Worm (Caenorhabditis elegans) whole organism, young adult: ENCODE results near the gene cyc-2.2.

Source experiments
- B0019.2 ChIP-seq: fragments of 200-800 bp; sonication (Bioruptor generic); conservative IDR thresholded peaks from 2 replicates; pipeline ENCODE4 v1.3.6; 2022; ENCODE audit warnings: missing genetic modification reagents, missing genetic modification characterization, missing compliant biosample characterization
- F10E7.11 ChIP-seq: sonication (generic microtip); optimal IDR thresholded peaks from 2 replicates; lab custom pipeline; 2017; ENCODE audit warnings: mild to moderate bottlenecking, missing genetic modification characterization, moderate library complexity, missing compliant biosample characterization
- F49E8.2 ChIP-seq: sonication (generic microtip); optimal IDR thresholded peaks from 3 replicates; lab custom pipeline; 2017; ENCODE audit warnings: missing genetic modification characterization, mild to moderate bottlenecking, missing compliant biosample characterization, antibody characterized with exemption, moderate library complexity; ENCODE audit not compliant: insufficient read depth
- F57C9.4 ChIP-seq: sonication (generic microtip); optimal IDR thresholded peaks from 2 replicates; lab custom pipeline; 2017; ENCODE audit warnings: mild to moderate bottlenecking, missing genetic modification characterization, missing compliant biosample characterization
- T07F8.4 ChIP-seq: sonication (generic microtip); optimal IDR thresholded peaks from 2 replicates; lab custom pipeline; 2016; ENCODE audit warnings: mild to moderate bottlenecking, missing genetic modification characterization, moderate library complexity, missing compliant biosample characterization
- Y56A3A.18 ChIP-seq: fragments of 200-800 bp; sonication (Bioruptor generic); IDR thresholded peaks from 2 replicates; pipeline ENCODE4 v1.3.6; 2022; ENCODE audit warnings: missing genetic modification reagents, missing genetic modification characterization, missing compliant biosample characterization
- Y67H2A.10 ChIP-seq: fragments of 200-800 bp; sonication (Bioruptor generic); conservative IDR thresholded peaks from 2 replicates; pipeline ENCODE4 v1.3.6; 2022; ENCODE audit warnings: missing genetic modification reagents, missing genetic modification characterization, missing compliant biosample characterization
- athp-1 ChIP-seq: sonication (generic microtip); optimal IDR thresholded peaks from 2 replicates; lab custom pipeline; 2017; ENCODE audit warnings: mild to moderate bottlenecking, missing genetic modification characterization, missing compliant biosample characterization
- bed-1 ChIP-seq: fragments of 200-800 bp; sonication (Bioruptor generic); IDR thresholded peaks from 2 replicates; pipeline ENCODE4 v1.3.6; 2022; ENCODE audit warnings: missing genetic modification reagents, missing genetic modification characterization, missing compliant biosample characterization
- ccch-3 ChIP-seq: fragments of 200-800 bp; sonication (Bioruptor generic); optimal IDR thresholded peaks from 2 replicates; lab custom pipeline; 2018; ENCODE audit warnings: mild to moderate bottlenecking, missing genetic modification characterization, missing compliant biosample characterization
- cebp-1 ChIP-seq, 2 experiments: fragments of 200-800 bp in 1 of 2; sonication (Bioruptor generic) in 1 of 2; sonication (generic microtip) in 1 of 2; IDR thresholded peaks in 1 of 2; optimal IDR thresholded peaks in 1 of 2; 2 replicates each; pipeline versions ENCODE4 v1.3.6 to Lab custom; 2017 to 2022; ENCODE audit warnings: missing compliant biosample characterization in 2 of 2, missing genetic modification characterization in 2 of 2, mild to moderate bottlenecking in 1 of 2, missing genetic modification reagents in 1 of 2, moderate library complexity in 1 of 2
- ceh-100 ChIP-seq: fragments of 200-800 bp; sonication (Bioruptor generic); IDR thresholded peaks from 2 replicates; pipeline ENCODE4 v1.3.6; 2022; ENCODE audit warnings: missing genetic modification reagents, missing genetic modification characterization, missing compliant biosample characterization
- ceh-40 ChIP-seq: fragments of 200-800 bp; sonication (Bioruptor generic); IDR thresholded peaks from 2 replicates; pipeline ENCODE4 v1.3.6; 2022; ENCODE audit warnings: missing genetic modification characterization, missing compliant biosample characterization
- ceh-91 ChIP-seq: fragments of 200-800 bp; sonication (Bioruptor generic); IDR thresholded peaks from 2 replicates; pipeline ENCODE4 v1.3.6; 2022; ENCODE audit warnings: missing genetic modification reagents, missing genetic modification characterization, missing compliant biosample characterization
- dpff-1 ChIP-seq: sonication (generic microtip); optimal IDR thresholded peaks from 2 replicates; lab custom pipeline; 2017; ENCODE audit warnings: mild to moderate bottlenecking, missing genetic modification characterization, missing compliant biosample characterization
- dpl-1 ChIP-seq: fragments of 150-350 bp; optimal IDR thresholded peaks from 2 replicates; lab custom pipeline; 2014; ENCODE audit warnings: missing biosample characterization, missing genetic modification reagents, missing genetic modification characterization
- egl-18 ChIP-seq: fragments of 200-800 bp; sonication (Bioruptor generic); IDR thresholded peaks from 2 replicates; pipeline ENCODE4 v1.3.6; 2022; ENCODE audit warnings: missing genetic modification reagents, missing genetic modification characterization, missing compliant biosample characterization
- egl-44 ChIP-seq: fragments of 200-800 bp; sonication (Bioruptor generic); IDR thresholded peaks from 2 replicates; pipeline ENCODE4 v1.3.6; 2022; ENCODE audit warnings: missing genetic modification reagents, missing genetic modification characterization, missing compliant biosample characterization
- gei-17 ChIP-seq: fragments of 200-800 bp; sonication (Bioruptor generic); optimal IDR thresholded peaks from 2 replicates; lab custom pipeline; 2018; ENCODE audit warnings: mild to moderate bottlenecking, missing genetic modification characterization, missing compliant biosample characterization
- hmg-1.2 ChIP-seq: fragments of 200-800 bp; sonication (Bioruptor generic); IDR thresholded peaks from 2 replicates; pipeline ENCODE4 v1.3.6; 2022; ENCODE audit warnings: missing genetic modification reagents, missing genetic modification characterization, missing compliant biosample characterization
- hmg-20 ChIP-seq: fragments of 200-800 bp; sonication (Bioruptor generic); IDR thresholded peaks from 2 replicates; pipeline ENCODE4 v1.3.6; 2022; ENCODE audit warnings: missing genetic modification reagents, missing genetic modification characterization, missing compliant biosample characterization
- lin-26 ChIP-seq: fragments of 200-800 bp; sonication (Bioruptor generic); IDR thresholded peaks from 2 replicates; pipeline ENCODE4 v1.3.6; 2022; ENCODE audit warnings: missing genetic modification reagents, missing genetic modification characterization, missing compliant biosample characterization
- lin-40 ChIP-seq: sonication (generic microtip); optimal IDR thresholded peaks from 2 replicates; lab custom pipeline; 2016; ENCODE audit warnings: missing genetic modification characterization, mild to moderate bottlenecking, missing compliant biosample characterization, missing genotype, missing genetic modification reagents
- lir-1 ChIP-seq: fragments of 200-800 bp; sonication (Bioruptor generic); conservative IDR thresholded peaks from 2 replicates; pipeline ENCODE4 v1.3.6; 2022; ENCODE audit warnings: missing genetic modification reagents, missing genetic modification characterization, missing compliant biosample characterization
- madf-3 ChIP-seq: fragments of 200-800 bp; sonication (Bioruptor generic); IDR thresholded peaks from 2 replicates; pipeline ENCODE4 v1.3.6; 2022; ENCODE audit warnings: missing genetic modification reagents, missing genetic modification characterization, missing compliant biosample characterization
- madf-8 ChIP-seq: fragments of 200-800 bp; sonication (Bioruptor generic); conservative IDR thresholded peaks from 2 replicates; pipeline ENCODE4 v1.3.6; 2022; ENCODE audit warnings: missing genetic modification reagents, missing genetic modification characterization, missing compliant biosample characterization
- mcd-1 ChIP-seq: fragments of 200-800 bp; sonication (Bioruptor generic); IDR thresholded peaks from 2 replicates; pipeline ENCODE4 v1.3.6; 2022; ENCODE audit warnings: missing genetic modification reagents, missing genetic modification characterization, missing compliant biosample characterization
- mel-28 ChIP-seq: sonication (generic microtip); optimal IDR thresholded peaks from 2 replicates; lab custom pipeline; 2016; ENCODE audit warnings: borderline replicate concordance, mild to moderate bottlenecking, missing genetic modification characterization, missing compliant biosample characterization
- nfya-2 ChIP-seq: fragments of 200-800 bp; sonication (Bioruptor generic); IDR thresholded peaks from 2 replicates; pipeline ENCODE4 v1.3.6; 2022; ENCODE audit warnings: missing genetic modification reagents, missing genetic modification characterization, missing compliant biosample characterization
- nhr-27 ChIP-seq: fragments of 200-800 bp; sonication (Bioruptor generic); optimal IDR thresholded peaks from 2 replicates; lab custom pipeline; 2018; ENCODE audit warnings: mild to moderate bottlenecking, missing genetic modification characterization, moderate library complexity, missing compliant biosample characterization
- nhr-80 ChIP-seq: sonication (generic microtip); optimal IDR thresholded peaks from 2 replicates; lab custom pipeline; 2016; ENCODE audit warnings: missing genetic modification characterization, missing compliant biosample characterization
- nhr-90 ChIP-seq: sonication (generic microtip); optimal IDR thresholded peaks from 2 replicates; lab custom pipeline; 2016; ENCODE audit warnings: missing genotype, mild to moderate bottlenecking, missing genetic modification characterization, missing compliant biosample characterization
- pbrm-1 ChIP-seq: fragments of 200-800 bp; sonication (Bioruptor generic); IDR thresholded peaks from 2 replicates; pipeline ENCODE4 v1.3.6; 2022; ENCODE audit warnings: missing genetic modification reagents, missing genetic modification characterization, missing compliant biosample characterization
- pha-4 ChIP-seq: fragments of 150-350 bp; sonication (generic microtip); optimal IDR thresholded peaks from 2 replicates; lab custom pipeline; 2014; ENCODE audit warnings: missing biosample characterization, missing genetic modification reagents, missing genetic modification characterization
- rpc-1 ChIP-seq, 2 experiments: fragments of 150-350 bp in 1 of 2; sonication (generic microtip) in 1 of 2; optimal IDR thresholded peaks; 2 replicates each; lab custom pipeline; 2014 to 2018; ENCODE audit warnings: missing biosample characterization in 1 of 2, missing genetic modification characterization in 1 of 2, missing genetic modification reagents in 1 of 2, missing genotype in 1 of 2
- sdz-38 ChIP-seq: sonication (generic microtip); optimal IDR thresholded peaks from 2 replicates; lab custom pipeline; 2016; ENCODE audit warnings: missing genotype, missing genetic modification characterization, missing compliant biosample characterization
- snpc-3.4 ChIP-seq: sonication (generic microtip); optimal IDR thresholded peaks from 2 replicates; lab custom pipeline; 2017; ENCODE audit warnings: missing genetic modification characterization, mild to moderate bottlenecking, missing compliant biosample characterization, antibody characterized with exemption, moderate library complexity, missing genotype, missing genetic modification reagents
- snpc-4 ChIP-seq, 5 experiments: fragments of 150-350 bp in 1 of 5; sonication (generic microtip) in 4 of 5; optimal IDR thresholded peaks; 2 replicates each; lab custom pipeline; 2014 to 2018; ENCODE audit warnings: missing genetic modification characterization in 5 of 5, missing biosample characterization in 3 of 5, antibody characterized with exemption in 2 of 5, mild to moderate bottlenecking in 2 of 5, missing compliant biosample characterization in 2 of 5, missing genotype in 2 of 5, moderate library complexity in 2 of 5, missing genetic modification reagents in 1 of 5
- tlf-1 ChIP-seq: fragments of 200-800 bp; sonication (Bioruptor generic); optimal IDR thresholded peaks from 2 replicates; lab custom pipeline; 2018; ENCODE audit warnings: mild to moderate bottlenecking, missing genetic modification characterization, missing compliant biosample characterization
- ztf-28 ChIP-seq: fragments of 200-800 bp; sonication (Bioruptor generic); IDR thresholded peaks from 2 replicates; pipeline ENCODE4 v1.3.6; 2022; ENCODE audit warnings: missing genetic modification reagents, missing genetic modification characterization, missing compliant biosample characterization
- ztf-6 ChIP-seq: fragments of 200-800 bp; sonication (Bioruptor generic); IDR thresholded peaks from 2 replicates; pipeline ENCODE4 v1.3.6; 2022; ENCODE audit warnings: missing genetic modification reagents, missing genetic modification characterization, missing compliant biosample characterization

The cyc-2.2 gene

ce11 chrV:12599510-12600242, 12.3 kb downstream of the cyc-2.2 start, which contains the start of gene C14C10.5 (continued):
- TF ChIP-seq nhr-27 (no peak), egl-18 (no peak), ccch-3 (GFP tag; lab: Kevin White, UChicago) (no peak), lin-40 (tag; lab: Kevin White, UChicago) (peak; percentile 26), tlf-1 (GFP tag; lab: Kevin White, UChicago) (no peak), pha-4 (tag; lab: Kevin White, UChicago) (no peak)

DNA sequence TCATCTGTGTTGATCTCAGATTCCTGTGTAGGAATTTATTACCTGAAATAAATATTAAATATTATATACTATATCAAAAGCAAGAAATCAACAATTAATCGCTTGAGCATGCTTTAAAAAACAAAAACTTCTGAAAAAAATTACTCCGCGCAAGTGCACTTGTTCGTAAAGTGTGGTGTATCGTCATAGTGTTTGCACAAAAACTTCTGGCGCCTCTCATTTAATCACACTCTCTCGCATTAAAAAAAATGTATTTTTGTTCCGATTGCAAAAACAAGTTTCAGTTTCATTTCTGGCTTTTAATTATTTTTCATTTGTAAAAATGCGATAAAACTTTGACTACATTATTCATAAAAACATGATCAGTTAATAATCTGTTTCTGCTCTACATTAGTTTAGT, 12.9 kb downstream of the cyc-2.2 start, which contains the start of the genes C14C10.10 and ril-2:
C14C10.10 (minus strand) TSS at position 19 of the 400 bp plus-strand sequence.
ril-2 (minus strand) TSS at position 48 of the 400 bp plus-strand sequence.
- TF ChIP-seq athp-1 (no peak), hmg-1.2 (GFP tag; lab: Robert Waterston, UW) (peak; percentile 94)

ce11 chrV:12596795-12597194, 15.2 kb downstream of the cyc-2.2 start:
- TF ChIP-seq athp-1, result peak; percentile 70
- TF ChIP-seq ceh-91, result no peak
- TF ChIP-seq snpc-3.4 (tag; lab: Kevin White, UChicago), result peak; percentile 53
- peak; percentile 56 for TF ChIP-seq T07F8.4 (tag; lab: Kevin White, UChicago)
- peak; percentile 50 for TF ChIP-seq mcd-1 (GFP tag; lab: Robert Waterston, UW)
- no peak for TF ChIP-seq lir-1 (GFP tag; lab: Robert Waterston, UW)
- no peak for TF ChIP-seq cebp-1 (GFP tag; IDR thresholded peaks at IDR 0.05; lab: Robert Waterston, UW)
- TF ChIP-seq cebp-1 (tag; optimal IDR thresholded peaks at IDR 0.05; lab: Kevin White, UChicago), result peak; percentile 58
- no peak for TF ChIP-seq dpl-1 (GFP tag; lab: Kevin White, UChicago)
- no peak for TF ChIP-seq F57C9.4 (tag; lab: Kevin White, UChicago)
- TF ChIP-seq nhr-80 (tag; lab: Kevin White, UChicago), result peak; percentile 44
- no peak for TF ChIP-seq ztf-28 (GFP tag; lab: Robert Waterston, UW)
- TF ChIP-seq F10E7.11 (tag; lab: Kevin White, UChicago), result peak; percentile 54
- TF ChIP-seq ceh-100 (GFP tag; lab: Robert Waterston, UW), result no peak
- TF ChIP-seq nfya-2, result no peak
- TF ChIP-seq rpc-1 (optimal IDR thresholded peaks at IDR 0.05; lab: Kevin White, UChicago), result peak; percentile 64
- peak; percentile 78 for TF ChIP-seq rpc-1 (tag; optimal IDR thresholded peaks at IDR 0.05; lab: Kevin White, UChicago)
- peak; percentile 90 for TF ChIP-seq nhr-90 (tag; lab: Kevin White, UChicago)
- TF ChIP-seq pbrm-1 (GFP tag; lab: Robert Waterston, UW), result peak; percentile 43; the same call in 1 of the 2 replicates
- no peak for TF ChIP-seq gei-17 (GFP tag; lab: Kevin White, UChicago)
- peak; percentile 40 for TF ChIP-seq snpc-4 (GFP tag; optimal IDR thresholded peaks at IDR 0.05; lab: Kevin White, UChicago)
- TF ChIP-seq snpc-4 (tag; optimal IDR thresholded peaks at IDR 0.05; lab: Kevin White, UChicago), result peak in 3 of 4 experiments; percentile 16 to 62 (median 59)
- TF ChIP-seq ztf-6 (GFP tag; lab: Robert Waterston, UW), result no peak
- peak; percentile 45 for TF ChIP-seq F49E8.2
- no peak for TF ChIP-seq mel-28 (tag; lab: Kevin White, UChicago)
- no peak for TF ChIP-seq B0019.2 (GFP tag; lab: Robert Waterston, UW)
- TF ChIP-seq madf-8, result no peak
- no peak for TF ChIP-seq ceh-40 (GFP tag; lab: Robert Waterston, UW)
- TF ChIP-seq egl-18, result no peak
- no peak for TF ChIP-seq tlf-1 (GFP tag; lab: Kevin White, UChicago)
- no peak for TF ChIP-seq hmg-20 (GFP tag; lab: Robert Waterston, UW)
- no peak for TF ChIP-seq sdz-38 (tag; lab: Kevin White, UChicago)
- no peak for TF ChIP-seq madf-3 (GFP tag; lab: Robert Waterston, UW)
- no peak for TF ChIP-seq Y67H2A.10 (GFP tag; lab: Robert Waterston, UW)
- peak; percentile 80; the same call in 1 of the 2 replicates for TF ChIP-seq Y56A3A.18
- TF ChIP-seq egl-44 (GFP tag; lab: Robert Waterston, UW), result peak; percentile 49; the same call in 1 of the 2 replicates
- no peak for TF ChIP-seq bed-1 (GFP tag; lab: Robert Waterston, UW)
- TF ChIP-seq lin-26 (GFP tag; lab: Robert Waterston, UW), result peak; percentile 86
- no peak for TF ChIP-seq dpff-1
